Worm (Caenorhabditis elegans): ENCODE results near the gene C17B7.14.
"Not testable (repeated sequence)": the region's sequence is repeated elsewhere in the genome, so short reads cannot be mapped to it uniquely, and the experiment has no call there.

DNA sequence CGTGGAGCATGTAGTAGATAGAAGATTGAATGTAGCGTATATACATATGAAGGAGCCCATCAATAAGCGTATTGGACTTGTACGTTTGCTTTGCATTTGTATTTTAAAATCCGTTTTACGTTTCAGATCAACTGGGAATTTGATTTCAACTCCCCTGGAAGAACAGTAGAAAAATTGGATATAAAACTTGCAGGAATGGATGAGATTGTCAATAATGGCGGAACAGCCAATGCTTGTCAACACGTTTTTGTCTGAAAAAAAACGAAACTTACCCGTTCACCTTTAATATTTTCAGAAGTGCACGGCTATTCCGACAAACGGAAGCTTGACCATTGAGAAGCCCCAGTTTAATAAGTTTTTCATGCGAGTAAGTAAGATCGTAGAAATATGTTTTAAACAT lies 47.4 kb upstream of the C17B7.14 start, which contains the start of gene C04E12.2:
- not testable (repeated sequence) for TF ChIP-seq unc-62 (GFP tag; optimal IDR thresholded peaks at IDR 0.05); nhr-129 (tag; optimal IDR thresholded peaks at IDR 0.05); nhr-25 (tag; optimal IDR thresholded peaks at IDR 0.05); ztf-4 (tag; optimal IDR thresholded peaks at IDR 0.05); zag-1 (tag; optimal IDR thresholded peaks at IDR 0.05); lin-39 (tag; optimal IDR thresholded peaks at IDR 0.05)
